Fruit fly (Drosophila melanogaster) whole organism, embryonic: ENCODE data around the gene GstD4.

Experiments used
- Ada2b ChIP-seq: fragments of 200-800 bp; sonication (Bioruptor generic); IDR thresholded peaks from 2 replicates; pipeline ENCODE4 v1.3.6; 2022; ENCODE audit warnings: missing biosample characterization, missing genetic modification characterization
- Atf6 ChIP-seq: fragments of 200-800 bp; sonication (Bioruptor generic); IDR thresholded peaks from 2 replicates; pipeline ENCODE4 v1.3.6; 2022; ENCODE audit warnings: missing biosample characterization, missing genetic modification characterization
- CG10321 ChIP-seq: fragments of 200-800 bp; sonication (Bioruptor generic); IDR thresholded peaks from 2 replicates; pipeline ENCODE4 v1.3.6; 2022; ENCODE audit warnings: missing biosample characterization, missing genetic modification characterization
- CG10543 ChIP-seq: fragments of 200-800 bp; sonication (Bioruptor generic); optimal IDR thresholded peaks from 3 replicates; lab custom pipeline; 2017; ENCODE audit warnings: missing biosample characterization, mild to moderate bottlenecking, missing genetic modification characterization, moderate library complexity
- CG11247 ChIP-seq: fragments of 200-800 bp; sonication (Bioruptor generic); IDR thresholded peaks from 2 replicates; pipeline ENCODE4 v1.3.6; 2022; ENCODE audit warnings: missing biosample characterization, missing genetic modification characterization
- CG11398 ChIP-seq: fragments of 200-800 bp; sonication (Bioruptor generic); optimal IDR thresholded peaks from 2 replicates; lab custom pipeline; 2016; ENCODE audit warnings: missing biosample characterization, missing genetic modification characterization
- CG11456 ChIP-seq: fragments of 200-800 bp; sonication (Bioruptor generic); IDR thresholded peaks from 3 replicates; pipeline ENCODE4 v1.3.6; 2022; ENCODE audit warnings: missing biosample characterization, missing genetic modification characterization
- CG11504 ChIP-seq: fragments of 200-800 bp; sonication (Bioruptor generic); optimal IDR thresholded peaks from 3 replicates; lab custom pipeline; 2019; ENCODE audit warnings: missing biosample characterization, mild to moderate bottlenecking, missing genetic modification characterization, moderate library complexity
- CG11695 ChIP-seq: fragments of 200-800 bp; sonication (Bioruptor generic); IDR thresholded peaks from 3 replicates; pipeline ENCODE4 v1.3.6; 2022; ENCODE audit warnings: missing biosample characterization, missing genetic modification characterization
- CG1233 ChIP-seq: fragments of 200-800 bp; sonication (Bioruptor generic); optimal IDR thresholded peaks from 4 replicates; lab custom pipeline; 2018; ENCODE audit warnings: missing biosample characterization, mild to moderate bottlenecking, missing genetic modification characterization
- CG12391 ChIP-seq: fragments of 200-800 bp; sonication (Bioruptor generic); optimal IDR thresholded peaks from 3 replicates; lab custom pipeline; 2018; ENCODE audit warnings: missing biosample characterization, mild to moderate bottlenecking, missing genetic modification characterization, moderate library complexity
- CG12744 ChIP-seq: fragments of 200-800 bp; sonication (Bioruptor generic); optimal IDR thresholded peaks from 2 replicates; lab custom pipeline; 2016; ENCODE audit warnings: missing biosample characterization, missing genetic modification characterization
- CG13123 ChIP-seq: fragments of 200-800 bp; sonication (Bioruptor generic); optimal IDR thresholded peaks from 2 replicates; lab custom pipeline; 2016; ENCODE audit warnings: missing biosample characterization, missing genetic modification characterization
- CG14441 ChIP-seq: fragments of 200-800 bp; sonication (Bioruptor generic); IDR thresholded peaks from 2 replicates; pipeline ENCODE4 v1.3.6; 2022; ENCODE audit warnings: missing biosample characterization, missing genetic modification characterization
- CG1529 ChIP-seq: fragments of 200-800 bp; sonication (Bioruptor generic); optimal IDR thresholded peaks from 3 replicates; lab custom pipeline; 2018; ENCODE audit warnings: missing biosample characterization, missing genetic modification characterization
- CG2875 ChIP-seq: fragments of 200-800 bp; sonication (Bioruptor generic); optimal IDR thresholded peaks from 2 replicates; lab custom pipeline; 2017; ENCODE audit warnings: missing biosample characterization, mild to moderate bottlenecking, missing genetic modification characterization, missing genetic modification reagents
- CG31441 ChIP-seq: fragments of 200-800 bp; sonication (Bioruptor generic); IDR thresholded peaks from 2 replicates; pipeline ENCODE4 v1.3.6; 2022; ENCODE audit warnings: missing biosample characterization, missing genetic modification characterization
- CG3995 ChIP-seq: fragments of 200-800 bp; sonication (Bioruptor generic); optimal IDR thresholded peaks from 3 replicates; lab custom pipeline; 2016; ENCODE audit warnings: missing biosample characterization, missing genetic modification characterization
- CG6765 ChIP-seq: fragments of 200-800 bp; sonication (Bioruptor generic); optimal IDR thresholded peaks from 3 replicates; lab custom pipeline; 2017; ENCODE audit warnings: missing biosample characterization, mild to moderate bottlenecking, missing genetic modification characterization
- CG7928 ChIP-seq: fragments of 200-800 bp; sonication (Bioruptor generic); optimal IDR thresholded peaks from 2 replicates; lab custom pipeline; 2017; ENCODE audit warnings: missing biosample characterization, mild to moderate bottlenecking, missing genetic modification characterization
- H15 ChIP-seq: fragments of 200-800 bp; sonication (Bioruptor generic); IDR thresholded peaks from 3 replicates; pipeline ENCODE4 v1.3.6; 2022; ENCODE audit warnings: missing biosample characterization, missing genetic modification characterization
- HmgZ ChIP-seq: fragments of 200-800 bp; sonication (Bioruptor generic); optimal IDR thresholded peaks from 2 replicates; lab custom pipeline; 2018; ENCODE audit warnings: missing biosample characterization, mild to moderate bottlenecking, missing genetic modification characterization
- Hmr ChIP-seq: fragments of 200-800 bp; sonication (Bioruptor generic); optimal IDR thresholded peaks from 3 replicates; lab custom pipeline; 2017; ENCODE audit warnings: mild to moderate bottlenecking, missing biosample characterization, missing genetic modification reagents, missing genetic modification characterization
- NK7.1 ChIP-seq: fragments of 200-800 bp; sonication (Bioruptor generic); optimal IDR thresholded peaks from 3 replicates; lab custom pipeline; 2016; ENCODE audit warnings: missing biosample characterization, missing genetic modification characterization
- Pdp1 ChIP-seq, 2 experiments: fragments of 200-800 bp; sonication (Bioruptor generic); optimal IDR thresholded peaks; 3 replicates each; lab custom pipeline; 2016; ENCODE audit warnings: missing biosample characterization in 2 of 2, missing genetic modification characterization in 2 of 2, mild to moderate bottlenecking in 1 of 2, moderate library complexity in 1 of 2
- Poxn ChIP-seq: fragments of 200-800 bp; sonication (Bioruptor generic); IDR thresholded peaks from 2 replicates; pipeline ENCODE4 v1.3.6; 2022; ENCODE audit warnings: missing biosample characterization, missing genetic modification characterization
- Ptx1 ChIP-seq: fragments of 200-800 bp; sonication (Bioruptor generic); IDR thresholded peaks from 2 replicates; pipeline ENCODE4 v1.3.6; 2022; ENCODE audit warnings: missing biosample characterization, missing genetic modification characterization
- Scr ChIP-seq: fragments of 200-800 bp; sonication (Bioruptor generic); IDR thresholded peaks from 2 replicates; pipeline ENCODE4 v1.3.6; 2022; ENCODE audit warnings: missing biosample characterization, missing genetic modification characterization; ENCODE audit not compliant: partially characterized antibody
- Side ChIP-seq: fragments of 200-800 bp; sonication (Bioruptor generic); optimal IDR thresholded peaks from 2 replicates; lab custom pipeline; 2016; ENCODE audit warnings: missing biosample characterization, missing genetic modification characterization
- TFAM ChIP-seq: fragments of 200-800 bp; sonication (Bioruptor generic); optimal IDR thresholded peaks from 2 replicates; lab custom pipeline; 2017; ENCODE audit warnings: missing biosample characterization, missing genetic modification characterization, inconsistent platforms
- Tbp ChIP-seq: fragments of >200 bp; optimal IDR thresholded peaks from 2 replicates; lab custom pipeline; 2018; ENCODE audit warnings: missing biosample characterization, missing genetic modification characterization
- Trl ChIP-seq, 3 experiments: fragments of >200 bp in 2 of 3; fragments of 200-800 bp in 1 of 3; sonication (Bioruptor generic) in 1 of 3; optimal IDR thresholded peaks; 2 replicates in 1 of 3; 3 replicates in 2 of 3; lab custom pipeline; 2016 to 2017; ENCODE audit warnings: missing biosample characterization in 1 of 3, missing genetic modification characterization in 1 of 3
- ac ChIP-seq: fragments of 200-800 bp; sonication (Bioruptor generic); optimal IDR thresholded peaks from 3 replicates; lab custom pipeline; 2017; ENCODE audit warnings: missing biosample characterization, mild to moderate bottlenecking, missing genetic modification characterization
- corto ChIP-seq: fragments of 200-800 bp; sonication (Bioruptor generic); optimal IDR thresholded peaks from 2 replicates; lab custom pipeline; 2016; ENCODE audit warnings: missing biosample characterization, mild to moderate bottlenecking, missing genetic modification characterization, moderate library complexity
- ems ChIP-seq: fragments of 200-800 bp; sonication (Bioruptor generic); optimal IDR thresholded peaks from 3 replicates; lab custom pipeline; 2016; ENCODE audit warnings: missing biosample characterization, missing genetic modification characterization
- gcm ChIP-seq: fragments of 200-800 bp; sonication (Bioruptor generic); optimal IDR thresholded peaks from 2 replicates; lab custom pipeline; 2019; ENCODE audit warnings: missing biosample characterization, mild to moderate bottlenecking, missing genetic modification characterization, moderate library complexity
- gt ChIP-seq: fragments of 200-800 bp; sonication (Bioruptor generic); IDR thresholded peaks from 2 replicates; pipeline ENCODE4 v1.3.6; 2022; ENCODE audit warnings: missing biosample characterization, missing genetic modification characterization
- jumu ChIP-seq: fragments of 200-800 bp; sonication (Bioruptor generic); optimal IDR thresholded peaks from 3 replicates; lab custom pipeline; 2016; ENCODE audit warnings: missing biosample characterization, missing genetic modification characterization
- lab ChIP-seq: fragments of 200-800 bp; sonication (Bioruptor generic); optimal IDR thresholded peaks from 3 replicates; lab custom pipeline; 2017; ENCODE audit warnings: missing biosample characterization, missing genetic modification characterization, mild to moderate bottlenecking, moderate library complexity, missing genetic modification reagents
- otp ChIP-seq: fragments of 200-800 bp; sonication (Bioruptor generic); IDR thresholded peaks from 3 replicates; pipeline ENCODE4, ENCODE4 v1.3.6; 2022; ENCODE audit warnings: missing biosample characterization, missing genetic modification characterization
- peb ChIP-seq: fragments of 200-800 bp; sonication (Bioruptor generic); IDR thresholded peaks from 2 replicates; pipeline ENCODE4 v1.3.6; 2022; ENCODE audit warnings: missing biosample characterization, missing genetic modification characterization
- pros ChIP-seq: fragments of 200-800 bp; sonication (Bioruptor generic); optimal IDR thresholded peaks from 3 replicates; lab custom pipeline; 2019; ENCODE audit warnings: missing biosample characterization, mild to moderate bottlenecking, missing genetic modification characterization, moderate library complexity
- row ChIP-seq: fragments of 200-800 bp; sonication (Bioruptor generic); IDR thresholded peaks from 3 replicates; pipeline ENCODE4 v1.3.6; 2022; ENCODE audit warnings: missing biosample characterization, missing genetic modification characterization
- tll ChIP-seq, 2 experiments: fragments of 200-800 bp in 1 of 2; fragments of >200 bp in 1 of 2; sonication (Bioruptor generic) in 1 of 2; optimal IDR thresholded peaks; 2 replicates each; lab custom pipeline; 2017 to 2019; ENCODE audit warnings: missing biosample characterization in 2 of 2, missing genetic modification characterization in 2 of 2, mild to moderate bottlenecking in 1 of 2, moderate library complexity in 1 of 2
- tup ChIP-seq: fragments of 200-800 bp; sonication (Bioruptor generic); optimal IDR thresholded peaks from 2 replicates; lab custom pipeline; 2016; ENCODE audit warnings: missing biosample characterization, mild to moderate bottlenecking, missing genetic modification characterization, moderate library complexity
- tx ChIP-seq: fragments of 200-800 bp; sonication (Bioruptor generic); optimal IDR thresholded peaks from 2 replicates; lab custom pipeline; 2016; ENCODE audit warnings: missing biosample characterization, missing genetic modification characterization
- wdn ChIP-seq: fragments of 200-800 bp; sonication (Bioruptor generic); IDR thresholded peaks from 2 replicates; pipeline ENCODE4 v1.3.6; 2022; ENCODE audit warnings: missing biosample characterization, missing genetic modification characterization
- zf30C ChIP-seq: fragments of 200-800 bp; sonication (Bioruptor generic); optimal IDR thresholded peaks from 3 replicates; lab custom pipeline; 2018; ENCODE audit warnings: missing biosample characterization, mild to moderate bottlenecking, missing genetic modification characterization
- zfh2 ChIP-seq: fragments of 200-800 bp; sonication (Bioruptor generic); optimal IDR thresholded peaks from 2 replicates; lab custom pipeline; 2016; ENCODE audit warnings: missing biosample characterization, missing genetic modification characterization

GstD4 gene

dm6 chr3R:12406235-12407196 lies 32.6 kb downstream of the GstD4 start, which contains the start of gene CG5167 (continued):
- TF ChIP-seq wdn (GFP tag; lab: Robert Waterston, UW) (no peak), corto (peak; percentile 35), tup (GFP tag; lab: Kevin White, UChicago) (no peak), Atf6 (GFP tag; lab: Robert Waterston, UW) (no peak), HmgZ (tag; lab: Kevin White, UChicago) (no peak), TFAM (GFP tag; lab: Kevin White, UChicago) (no peak), CG11247 (GFP tag; lab: Robert Waterston, UW) (no peak), Side (GFP tag; lab: Kevin White, UChicago) (no peak), H15 (GFP tag; lab: Robert Waterston, UW) (no peak), NK7.1 (GFP tag; lab: Kevin White, UChicago) (no peak), Scr (GFP tag; lab: Robert Waterston, UW) (no peak; the same call in 1 of the 2 replicates), zfh2 (GFP tag; lab: Kevin White, UChicago) (no peak), CG12391 (peak; percentile 72), CG2875 (GFP tag; lab: Kevin White, UChicago) (no peak), Pdp1 (GFP tag; optimal IDR thresholded peaks at IDR 0.05; lab: Kevin White, UChicago) (peak in 1 of 2 experiments; percentile 16), ac (GFP tag; lab: Kevin White, UChicago) (no peak), CG1529 (GFP tag; lab: Kevin White, UChicago) (no peak), CG12744 (no peak), Hmr (peak; percentile 35), CG13123 (GFP tag; lab: Kevin White, UChicago) (no peak), CG11456 (no peak), CG11504 (no peak), CG31441 (peak; percentile 38; the same call in 1 of the 2 replicates), row (GFP tag; lab: Robert Waterston, UW) (peak; percentile 70), Ptx1 (GFP tag; lab: Robert Waterston, UW) (no peak), CG1233 (GFP tag; lab: Kevin White, UChicago) (no peak), peb (no peak), CG10543 (GFP tag; lab: Kevin White, UChicago) (no peak), Tbp (GFP tag; lab: Kevin White, UChicago) (no peak), CG11398 (no peak), CG7928 (GFP tag; lab: Kevin White, UChicago) (no peak), tll (GFP tag; optimal IDR thresholded peaks at IDR 0.05; lab: Kevin White, UChicago) (no peak), pros (no peak), CG10321 (GFP tag; lab: Robert Waterston, UW) (no peak), CG14441 (GFP tag; lab: Robert Waterston, UW) (no peak), ems (no peak), gt (GFP tag; lab: Robert Waterston, UW) (no peak), tx (GFP tag; lab: Kevin White, UChicago) (no peak), Ada2b (GFP tag; lab: Robert Waterston, UW) (no peak), otp (GFP tag; lab: Robert Waterston, UW) (no peak), gcm (GFP tag; lab: Kevin White, UChicago) (peak; percentile 19), zf30C (no peak), jumu (no peak), CG6765 (GFP tag; lab: Kevin White, UChicago) (peak; percentile 44), CG11695 (GFP tag; lab: Robert Waterston, UW) (peak; percentile 27; the same call in 1 of the 3 replicates), CG3995 (GFP tag; lab: Kevin White, UChicago) (peak; percentile 51), lab (GFP tag; lab: Kevin White, UChicago) (peak; percentile 54), Poxn (GFP tag; lab: Robert Waterston, UW) (no peak), Trl (optimal IDR thresholded peaks at IDR 0.05; lab: Kevin White, UChicago) (no peak), Trl (GFP tag; optimal IDR thresholded peaks at IDR 0.05; lab: Kevin White, UChicago) (no peak)
